Worm (Caenorhabditis elegans): ENCODE data around the gene F22E12.1.

ce11 chrV:10468709-10469108 lies 11.6 kb upstream of the F22E12.1 start:
- no peak for TF ChIP-seq lsy-2 (tag; optimal IDR thresholded peaks at IDR 0.05)
- no peak for TF ChIP-seq nhr-12 (tag; optimal IDR thresholded peaks at IDR 0.05)
- no peak for TF ChIP-seq cnd-1 (tag; optimal IDR thresholded peaks at IDR 0.05)
- no peak for TF ChIP-seq flh-1 (GFP tag; optimal IDR thresholded peaks at IDR 0.05)
- no peak for TF ChIP-seq ztf-11 (tag; optimal IDR thresholded peaks at IDR 0.05)
- no peak for TF ChIP-seq blmp-1 (tag; optimal IDR thresholded peaks at IDR 0.05)
- TF ChIP-seq mep-1 (tag; optimal IDR thresholded peaks at IDR 0.05): no peak
- TF ChIP-seq nhr-28 (tag; optimal IDR thresholded peaks at IDR 0.05): no peak
